Worm (Caenorhabditis elegans) whole organism, L4/young adult: Measurements from ENCODE around the gene K03B4.2.

Source experiments
- W03F9.2 ChIP-seq: fragments of 150-350 bp; optimal IDR thresholded peaks from 2 replicates; lab custom pipeline; 2014; ENCODE audit warnings: missing biosample characterization, missing genetic modification characterization
- dao-5 ChIP-seq: sonication (generic microtip); optimal IDR thresholded peaks from 2 replicates; lab custom pipeline; 2016; ENCODE audit warnings: missing genotype, missing genetic modification characterization, moderate library complexity, missing compliant biosample characterization
- him-1 ChIP-seq: sonication (generic microtip); optimal IDR thresholded peaks from 2 replicates; lab custom pipeline; 2016; ENCODE audit warnings: missing genotype, missing genetic modification reagents, missing genetic modification characterization, missing compliant biosample characterization

Gene K03B4.2

DNA sequence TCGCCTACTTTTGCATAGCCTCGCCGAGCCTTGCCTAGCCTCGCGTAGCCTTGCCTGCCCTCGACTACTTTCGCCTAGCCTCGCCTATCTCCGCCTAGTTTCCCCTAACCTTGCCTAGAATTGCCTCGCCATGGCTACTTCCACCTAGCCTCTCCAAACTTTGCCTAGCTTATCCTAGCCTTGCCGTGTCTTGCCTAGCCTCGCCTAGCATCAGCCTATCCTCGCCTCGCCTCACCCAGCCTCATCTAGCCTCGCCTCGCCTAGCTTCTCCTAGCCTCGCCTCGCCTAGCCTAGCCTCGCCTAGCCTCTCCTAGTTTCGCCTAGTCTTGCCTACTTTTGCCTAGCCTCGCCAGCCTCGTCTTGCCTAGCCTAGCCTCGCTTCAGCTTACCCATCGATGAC, 20.7 kb upstream of the K03B4.2 start:
- TF ChIP-seq dao-5, result no peak
- TF ChIP-seq W03F9.2 (tag; lab: Kevin White, UChicago), result no peak
- no peak for TF ChIP-seq him-1 (tag; lab: Kevin White, UChicago)

DNA sequence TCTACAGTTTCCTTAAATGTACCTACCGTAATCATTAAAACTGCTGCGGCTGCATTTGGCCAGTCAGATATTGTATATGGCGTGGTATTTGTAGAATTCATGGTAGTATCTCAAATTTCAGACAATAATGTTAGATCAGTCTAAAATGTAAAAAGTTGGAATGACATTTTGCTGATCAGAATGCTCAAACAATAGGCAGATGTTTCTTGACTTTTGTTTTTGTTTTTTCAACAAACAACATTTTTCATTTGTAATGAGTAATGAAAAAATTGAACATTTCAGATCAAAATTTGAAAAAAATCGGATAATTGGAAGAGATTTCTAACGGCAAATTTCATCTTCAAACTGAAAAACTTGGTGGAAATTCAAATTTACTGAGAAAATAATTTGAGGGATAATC, 19.2 kb upstream of the K03B4.2 start, which contains the start of gene srx-77:
srx-77 (minus strand) TSS at position 101 of the 400 bp plus-strand sequence.
- TF ChIP-seq W03F9.2 (tag; lab: Kevin White, UChicago) (no peak), him-1 (tag; lab: Kevin White, UChicago) (no peak), dao-5 (no peak)

DNA sequence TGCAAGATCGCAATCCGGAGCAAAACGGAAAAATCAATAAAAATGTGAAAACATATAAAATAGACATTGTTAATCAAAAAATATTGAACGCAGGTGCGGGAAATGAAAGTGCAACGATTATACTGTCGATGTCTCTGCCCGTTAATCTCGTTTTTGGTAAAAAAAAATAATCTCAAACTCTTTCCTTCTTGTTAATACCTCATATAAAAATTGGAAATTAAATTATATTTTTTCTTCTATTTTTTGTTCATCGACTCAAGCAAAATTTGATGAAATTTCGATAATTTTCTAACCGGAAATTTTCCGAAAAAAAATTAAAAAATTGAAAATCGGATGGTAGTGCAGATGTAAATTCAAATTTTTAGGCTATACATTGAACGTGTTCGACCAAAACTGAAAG, 15.3 kb upstream of the K03B4.2 start, which contains the start of gene K03B4.9:
K03B4.9 (minus strand) TSS at position 101 of the 400 bp plus-strand sequence.
- no peak for TF ChIP-seq dao-5
- no peak for TF ChIP-seq W03F9.2 (tag; lab: Kevin White, UChicago)
- no peak for TF ChIP-seq him-1 (tag; lab: Kevin White, UChicago)

DNA sequence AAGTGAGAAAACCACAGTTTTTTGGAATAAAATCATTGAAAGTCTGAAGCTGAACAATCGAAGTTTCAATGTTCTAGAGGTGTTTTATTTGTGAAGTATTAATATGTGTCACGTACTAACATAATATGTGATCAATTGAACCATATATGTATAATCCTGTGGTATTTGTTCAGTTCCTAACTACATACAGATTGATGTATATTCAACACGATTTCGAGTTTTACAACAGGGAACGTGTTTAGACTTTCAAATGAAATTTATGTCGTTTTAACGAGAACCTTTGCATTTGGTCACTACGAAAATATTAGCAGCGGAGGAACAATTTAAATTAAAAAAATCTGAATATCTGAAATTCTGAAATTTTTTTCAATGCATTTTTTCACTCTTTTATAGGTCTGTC, 13.3 kb upstream of the K03B4.2 start, which contains the start of gene K03B4.8:
K03B4.8 (minus strand) TSS at position 101 of the 400 bp plus-strand sequence.
- no peak for TF ChIP-seq W03F9.2 (tag; lab: Kevin White, UChicago)

DNA sequence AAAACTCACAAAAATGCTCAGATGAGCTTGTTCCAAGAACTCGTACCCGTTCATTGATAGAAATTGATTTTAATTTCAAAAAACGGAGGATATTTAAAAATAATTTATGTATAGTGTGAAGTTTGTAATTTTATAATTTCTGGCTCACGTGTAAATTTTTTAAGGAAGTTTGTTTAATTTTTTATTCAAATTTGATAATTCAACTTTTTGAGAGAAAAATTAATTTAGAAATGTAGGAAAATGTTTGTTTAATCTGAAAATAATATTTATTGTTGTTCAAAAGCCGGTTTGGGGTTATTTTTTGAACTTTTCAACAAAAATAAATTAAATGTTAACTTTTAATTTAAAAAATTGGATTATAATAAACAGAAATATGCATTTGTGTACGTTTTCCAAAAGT, 11.7 kb upstream of the K03B4.2 start, which contains the start of gene K03B4.6:
K03B4.6 (minus strand) TSS at position 101 of the 400 bp plus-strand sequence.
- TF ChIP-seq W03F9.2 (tag; lab: Kevin White, UChicago) (no peak), him-1 (tag; lab: Kevin White, UChicago) (no peak)

DNA sequence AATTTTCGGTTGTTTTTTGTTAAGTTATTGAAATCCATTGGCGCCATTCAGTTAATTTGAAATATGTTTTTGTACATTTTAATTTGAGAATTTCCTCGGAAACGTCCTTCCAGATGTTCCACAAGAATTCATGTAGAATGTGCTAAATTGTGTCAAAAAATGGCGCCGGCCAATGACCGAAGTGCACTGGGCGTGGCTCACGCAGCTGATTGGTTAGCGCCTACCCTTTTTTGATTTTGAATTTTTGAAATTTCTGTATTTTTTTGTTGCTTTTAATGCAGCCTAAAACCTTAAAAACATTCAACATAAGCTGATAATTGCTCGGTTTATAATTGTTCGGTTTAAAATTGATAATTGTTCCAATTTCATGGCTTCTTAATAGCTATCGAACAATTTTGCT, 11.0 kb upstream of the K03B4.2 start:
- TF ChIP-seq dao-5, result no peak
- TF ChIP-seq him-1 (tag; lab: Kevin White, UChicago), result no peak
- TF ChIP-seq W03F9.2 (tag; lab: Kevin White, UChicago), result no peak

DNA sequence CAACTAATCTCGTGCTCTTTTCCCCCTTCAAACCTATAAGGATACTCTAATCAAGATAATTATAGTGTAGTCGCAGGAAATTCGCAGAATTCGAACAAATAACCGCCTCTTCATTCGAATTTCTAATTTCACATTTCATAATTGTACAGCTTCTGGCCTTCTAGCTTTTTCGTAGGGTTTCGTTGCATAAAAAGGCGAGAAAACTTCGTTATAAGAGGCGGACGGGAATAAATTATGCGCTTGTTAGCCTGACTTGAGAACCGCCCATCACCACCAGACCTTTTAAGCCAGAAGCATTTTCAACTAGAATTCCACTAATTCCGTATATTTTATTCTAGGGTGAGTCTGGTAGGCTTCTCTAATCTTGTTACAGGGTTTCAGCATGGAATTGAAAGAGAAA, 6.1 kb upstream of the K03B4.2 start, which contains the start of gene K03B4.4:
K03B4.4 (plus strand) TSS at position 301 of the 400 bp plus-strand sequence.
- TF ChIP-seq him-1 (tag; lab: Kevin White, UChicago), result no peak
- TF ChIP-seq dao-5, result no peak
- no peak for TF ChIP-seq W03F9.2 (tag; lab: Kevin White, UChicago)

DNA sequence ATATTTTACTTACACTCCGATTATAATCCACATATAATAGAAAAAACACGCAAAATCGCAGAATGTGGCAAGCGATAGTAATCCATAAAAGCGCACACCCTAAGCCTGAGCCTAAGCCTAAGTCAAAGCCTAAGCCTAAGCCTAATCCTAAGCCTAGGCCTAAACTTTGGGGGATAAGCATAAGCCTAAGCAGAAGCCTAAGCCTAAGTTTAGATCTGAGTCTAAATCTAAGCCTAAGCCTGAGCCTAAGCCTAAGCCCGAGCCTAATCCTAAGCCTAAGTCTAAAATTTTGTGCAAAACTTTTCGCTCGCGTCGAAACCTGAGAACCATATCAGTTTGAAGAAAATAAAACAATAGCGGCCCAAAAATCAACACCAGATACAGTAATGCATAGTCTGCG, 3.7 kb upstream of the K03B4.2 start:
- no peak for TF ChIP-seq W03F9.2 (tag; lab: Kevin White, UChicago)
- no peak for TF ChIP-seq dao-5
- TF ChIP-seq him-1 (tag; lab: Kevin White, UChicago), result no peak

DNA sequence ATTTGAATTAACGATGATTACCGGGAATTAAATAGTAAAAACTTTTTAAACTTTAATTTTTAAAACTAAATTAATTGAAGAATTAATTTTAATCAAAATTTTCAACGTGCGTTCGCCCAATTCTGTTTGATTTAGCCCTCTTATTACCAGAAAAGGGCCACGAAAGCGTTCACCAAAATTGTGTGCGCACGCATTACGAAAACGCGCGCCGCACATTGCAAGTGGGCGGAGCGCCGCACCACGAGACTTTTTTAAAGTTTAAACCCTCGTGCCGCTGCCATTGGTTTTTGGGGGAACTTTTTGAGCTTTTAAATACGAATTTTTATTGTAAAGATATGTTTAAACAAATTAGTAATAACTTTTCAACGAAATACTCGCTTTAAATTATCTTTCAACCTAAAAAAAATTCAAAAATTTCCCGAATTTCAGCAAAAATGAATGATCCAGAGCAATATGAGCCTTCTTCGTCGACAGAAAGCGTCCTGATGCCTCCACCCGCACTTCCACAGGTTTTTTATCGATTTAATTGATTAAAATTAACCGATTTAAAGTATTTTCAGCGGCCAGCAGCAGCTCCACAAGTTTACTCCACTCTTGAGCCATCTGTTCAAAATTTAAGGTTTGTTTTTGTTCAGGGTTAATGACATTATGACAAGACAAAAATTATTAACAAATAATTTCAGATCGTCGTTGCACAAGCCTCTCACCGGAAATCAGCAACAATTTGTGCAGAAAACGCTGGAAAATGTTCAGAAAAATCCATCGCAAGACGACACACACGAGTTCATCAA, 919 bp upstream of the K03B4.2 start, which contains the start of gene taf-10:
taf-10 (plus strand) TSS at position 424 of the 791 bp plus-strand sequence.
- TF ChIP-seq him-1 (tag; lab: Kevin White, UChicago) (no peak), W03F9.2 (tag; lab: Kevin White, UChicago) (peak; percentile 54)

DNA sequence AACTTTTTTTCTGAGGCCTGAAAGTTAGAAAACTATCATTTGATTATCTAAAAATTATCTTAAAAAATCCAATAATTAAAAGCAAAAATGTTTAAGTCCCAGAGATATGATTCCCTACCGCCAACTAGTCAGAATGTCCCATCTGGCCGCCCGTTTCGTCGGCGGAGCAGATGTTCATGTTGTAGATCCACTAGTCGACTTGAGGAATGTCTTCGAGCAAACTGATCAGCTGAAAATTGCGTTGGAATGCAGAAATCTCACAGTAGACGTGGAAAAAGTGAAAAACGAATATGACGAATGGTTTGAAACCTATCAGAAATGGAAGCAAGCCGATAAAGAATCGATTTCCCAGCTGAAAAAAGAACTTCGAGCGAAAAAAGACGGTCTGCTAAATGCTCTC, 1.4 kb downstream of the K03B4.2 start, which contains the start of gene K03B4.1:
K03B4.1 (plus strand) TSS at position 97 of the 400 bp plus-strand sequence.
- no peak for TF ChIP-seq him-1 (tag; lab: Kevin White, UChicago)
- no peak for TF ChIP-seq dao-5
- TF ChIP-seq W03F9.2 (tag; lab: Kevin White, UChicago), result no peak

DNA sequence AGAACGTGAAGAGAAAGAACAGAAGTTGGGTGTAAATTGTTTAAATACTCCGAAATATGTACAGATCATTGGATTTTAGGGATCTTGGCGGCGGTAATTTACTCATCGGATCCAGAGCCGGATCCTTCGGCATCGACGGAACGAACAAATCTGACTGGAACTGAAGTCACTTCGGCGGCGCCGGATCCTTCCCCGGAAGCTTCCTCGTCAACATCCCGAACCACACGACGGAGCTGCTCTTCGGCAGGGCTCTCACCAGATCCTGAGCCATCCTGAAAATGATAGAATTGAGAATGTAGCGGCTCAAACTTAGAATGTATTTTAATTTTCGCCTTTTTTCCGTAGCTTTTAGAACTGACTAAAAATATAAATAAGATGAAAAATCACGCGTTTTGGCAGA, 3.9 kb downstream of the K03B4.2 start:
- TF ChIP-seq W03F9.2 (tag; lab: Kevin White, UChicago) (no peak), dao-5 (no peak), him-1 (tag; lab: Kevin White, UChicago) (no peak)

DNA sequence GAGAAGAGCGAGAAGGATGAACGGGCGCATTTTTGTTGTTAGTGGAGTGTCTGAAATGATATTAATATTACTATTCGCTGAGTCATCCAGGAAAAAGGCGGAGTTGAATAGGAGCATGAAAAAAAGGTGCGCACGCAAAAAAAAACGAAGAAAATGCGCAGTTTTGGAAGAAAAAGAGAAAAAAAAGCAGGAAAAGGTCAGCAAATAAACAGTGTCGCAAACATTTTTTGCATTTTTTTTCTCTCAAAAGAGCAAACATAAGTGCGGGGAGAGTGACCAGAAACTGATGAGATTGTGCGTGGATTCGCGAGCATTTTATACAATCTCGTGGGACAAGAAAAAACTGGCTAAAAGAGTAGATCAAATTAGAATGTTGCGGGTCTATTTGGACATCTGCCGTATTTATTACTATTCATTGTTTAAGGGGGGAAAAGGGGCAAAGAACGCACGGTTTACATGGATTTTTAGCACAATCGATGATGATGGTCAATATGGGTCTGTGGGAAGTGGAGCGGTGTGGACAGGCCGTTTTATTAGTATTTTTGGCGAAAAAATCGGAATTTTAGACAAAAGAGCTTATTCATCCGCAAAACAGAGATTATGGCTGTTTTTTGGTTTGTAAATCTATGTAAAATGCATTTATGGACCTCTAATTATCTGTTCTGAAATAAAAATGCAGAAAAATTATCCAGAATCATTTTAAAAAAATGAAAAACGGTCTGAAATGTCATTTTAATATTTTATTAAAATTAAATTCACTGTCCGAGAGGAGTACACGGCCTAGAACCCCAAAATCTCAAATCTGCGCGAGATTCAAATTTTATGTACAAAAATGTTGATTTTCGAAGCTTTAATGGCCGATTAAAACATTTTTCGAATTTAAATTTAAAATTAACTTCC, 4.8 kb downstream of the K03B4.2 start, which contains the start of gene cpg-8:
cpg-8 (minus strand) TSS at position 51 of the 900 bp plus-strand sequence.
- no peak for TF ChIP-seq dao-5
- TF ChIP-seq him-1 (tag; lab: Kevin White, UChicago), result no peak
- TF ChIP-seq W03F9.2 (tag; lab: Kevin White, UChicago), result no peak

DNA sequence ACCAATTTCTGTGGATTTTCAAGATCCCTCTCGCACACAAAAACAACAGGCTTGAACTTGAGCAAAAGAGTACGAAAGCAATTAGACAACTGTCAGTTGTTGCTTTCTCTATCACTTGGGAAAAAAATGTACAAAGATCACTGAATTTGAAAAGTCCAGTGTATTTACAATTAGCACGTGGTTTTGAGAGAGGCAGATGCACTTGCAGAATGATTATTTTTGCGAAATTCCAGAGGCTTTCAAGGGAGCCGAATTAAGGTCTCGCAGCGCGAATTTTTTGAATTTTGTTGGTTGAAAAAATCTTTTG, 5.4 kb downstream of the K03B4.2 start:
- no peak for TF ChIP-seq W03F9.2 (tag; lab: Kevin White, UChicago)
- no peak for TF ChIP-seq him-1 (tag; lab: Kevin White, UChicago)
- TF ChIP-seq dao-5, result no peak
